Fruit fly (Drosophila melanogaster) whole organism, pupa: ENCODE measurements around the gene ATP6AP2.

ENCODE experiments used
- CG10348 ChIP-seq: fragments of 200-800 bp; sonication (Bioruptor generic); IDR thresholded peaks from 2 replicates; pipeline ENCODE4 v1.3.6; 2022; ENCODE audit warnings: missing biosample characterization, missing genetic modification characterization
- CG12605 ChIP-seq: fragments of 200-800 bp; sonication (Bioruptor generic); IDR thresholded peaks from 2 replicates; pipeline ENCODE4 v1.3.6; 2022; ENCODE audit warnings: missing biosample characterization, missing genetic modification characterization
- CG13204 ChIP-seq: fragments of 200-800 bp; sonication (Bioruptor generic); optimal IDR thresholded peaks from 2 replicates; lab custom pipeline; 2018; ENCODE audit warnings: missing biosample characterization, mild to moderate bottlenecking, missing genetic modification characterization, moderate library complexity
- CG14655 ChIP-seq: fragments of 200-800 bp; sonication (Bioruptor generic); optimal IDR thresholded peaks from 3 replicates; lab custom pipeline; 2017; ENCODE audit warnings: mild to moderate bottlenecking, missing biosample characterization, missing genetic modification reagents, missing genetic modification characterization
- CG15710 ChIP-seq: fragments of 200-800 bp; sonication (Bioruptor generic); optimal IDR thresholded peaks from 2 replicates; lab custom pipeline; 2018; ENCODE audit warnings: missing biosample characterization, mild to moderate bottlenecking, missing genetic modification characterization, moderate library complexity
- CG17806 ChIP-seq: fragments of 200-800 bp; sonication (Bioruptor generic); optimal IDR thresholded peaks from 2 replicates; lab custom pipeline; 2018; ENCODE audit warnings: missing biosample characterization, mild to moderate bottlenecking, missing genetic modification characterization, moderate library complexity
- CG32121 ChIP-seq: fragments of 200-800 bp; sonication (Bioruptor generic); IDR thresholded peaks from 2 replicates; pipeline ENCODE4 v1.3.6; 2022; ENCODE audit warnings: missing biosample characterization, missing genetic modification characterization
- CG34367 ChIP-seq: fragments of 200-800 bp; sonication (Bioruptor generic); optimal IDR thresholded peaks from 2 replicates; lab custom pipeline; 2018; ENCODE audit warnings: missing biosample characterization, mild to moderate bottlenecking, missing genetic modification characterization
- CG4496 ChIP-seq: fragments of 200-800 bp; sonication (Bioruptor generic); IDR thresholded peaks from 3 replicates; pipeline ENCODE4 v1.3.6; 2022; ENCODE audit warnings: missing biosample characterization, missing genetic modification characterization
- CG8159 ChIP-seq: fragments of 200-800 bp; sonication (Bioruptor generic); optimal IDR thresholded peaks from 3 replicates; lab custom pipeline; 2018; ENCODE audit warnings: missing biosample characterization, mild to moderate bottlenecking, missing genetic modification characterization, moderate library complexity
- CG8301 ChIP-seq: fragments of 200-800 bp; sonication (Bioruptor generic); optimal IDR thresholded peaks from 2 replicates; lab custom pipeline; 2018; ENCODE audit warnings: missing biosample characterization, mild to moderate bottlenecking, missing genetic modification characterization
- CG9948 ChIP-seq: fragments of 200-800 bp; sonication (Bioruptor generic); optimal IDR thresholded peaks from 2 replicates; lab custom pipeline; 2018; ENCODE audit warnings: missing biosample characterization, mild to moderate bottlenecking, missing genetic modification characterization, moderate library complexity
- D1 ChIP-seq: fragments of 200-800 bp; sonication (Bioruptor generic); optimal IDR thresholded peaks from 2 replicates; lab custom pipeline; 2018; ENCODE audit warnings: missing biosample characterization, mild to moderate bottlenecking, missing genetic modification characterization, moderate library complexity
- EcR ChIP-seq: fragments of 200-800 bp; sonication (Bioruptor generic); optimal IDR thresholded peaks from 3 replicates; lab custom pipeline; 2019; ENCODE audit warnings: missing biosample characterization, missing genetic modification characterization, mild to moderate bottlenecking, moderate library complexity, missing genetic modification reagents
- Ets98B ChIP-seq: fragments of 200-800 bp; sonication (Bioruptor generic); IDR thresholded peaks from 2 replicates; pipeline ENCODE4 v1.3.6; 2022; ENCODE audit warnings: missing biosample characterization, missing genetic modification characterization
- Pif1A ChIP-seq: fragments of 200-800 bp; sonication (Bioruptor generic); optimal IDR thresholded peaks from 3 replicates; lab custom pipeline; 2016; ENCODE audit warnings: missing biosample characterization, missing genetic modification characterization
- Pif1B ChIP-seq: fragments of 200-800 bp; sonication (Bioruptor generic); optimal IDR thresholded peaks from 3 replicates; lab custom pipeline; 2016; ENCODE audit warnings: missing biosample characterization, missing genetic modification characterization
- Snoo ChIP-seq: fragments of 200-800 bp; sonication (Bioruptor generic); optimal IDR thresholded peaks from 3 replicates; lab custom pipeline; 2017; ENCODE audit warnings: missing biosample characterization, mild to moderate bottlenecking, missing genetic modification characterization, inconsistent platforms
- fd96Ca ChIP-seq: fragments of 200-800 bp; sonication (Bioruptor generic); IDR thresholded peaks from 3 replicates; pipeline ENCODE4 v1.3.6; 2022; ENCODE audit warnings: missing biosample characterization, missing genetic modification characterization
- gl ChIP-seq: fragments of 200-800 bp; sonication (Bioruptor generic); optimal IDR thresholded peaks from 2 replicates; lab custom pipeline; 2018; ENCODE audit warnings: missing biosample characterization, mild to moderate bottlenecking, missing genetic modification characterization
- rn ChIP-seq: fragments of 200-800 bp; sonication (Bioruptor generic); IDR thresholded peaks from 2 replicates; pipeline ENCODE4 v1.3.6; 2022; ENCODE audit warnings: missing biosample characterization, missing genetic modification characterization

The ATP6AP2 gene

dm6 chr3R:9222355-9222754 lies 38.1 kb upstream of the ATP6AP2 start:
- no peak for TF ChIP-seq Pif1B
- peak; percentile 51; the same call in 1 of the 2 replicates for TF ChIP-seq CG32121
- peak; percentile 55 for TF ChIP-seq CG14655 (GFP tag; lab: Kevin White, UChicago)
- no peak for TF ChIP-seq CG10348 (GFP tag; lab: Robert Waterston, UW)
- TF ChIP-seq CG8301 (tag; lab: Kevin White, UChicago): peak; percentile 42
- TF ChIP-seq gl: peak; percentile 32
- no peak for TF ChIP-seq D1 (tag; lab: Kevin White, UChicago)
- peak; percentile 6 for TF ChIP-seq Snoo (tag; lab: Kevin White, UChicago)
- TF ChIP-seq CG4496 (GFP tag; lab: Robert Waterston, UW): peak; percentile 57; the same call in 2 of the 3 replicates
- TF ChIP-seq Ets98B (GFP tag; lab: Robert Waterston, UW): peak; percentile 50
- TF ChIP-seq, all 21 proteins: peak for 7

dm6 chr3R:9224807-9225206 lies 35.6 kb upstream of the ATP6AP2 start:
- no peak for TF ChIP-seq Snoo (tag; lab: Kevin White, UChicago)
- peak; percentile 49 for TF ChIP-seq CG9948 (tag; lab: Kevin White, UChicago)
- TF ChIP-seq CG12605 (GFP tag; lab: Robert Waterston, UW): peak; percentile 49; the same call in 1 of the 2 replicates
- peak; percentile 73 for TF ChIP-seq CG4496 (GFP tag; lab: Robert Waterston, UW)
- no peak for TF ChIP-seq gl
- no peak for TF ChIP-seq CG13204
- no peak for TF ChIP-seq CG8301 (tag; lab: Kevin White, UChicago)
- TF ChIP-seq CG17806 (tag; lab: Kevin White, UChicago): peak; percentile 38
- no peak for TF ChIP-seq CG10348 (GFP tag; lab: Robert Waterston, UW)
- TF ChIP-seq CG8159: peak; percentile 28
- TF ChIP-seq Pif1B: peak; percentile 46
- peak; percentile 22; the same call in 1 of the 2 replicates for TF ChIP-seq rn (GFP tag; lab: Robert Waterston, UW)
- TF ChIP-seq CG15710: peak; percentile 20
- peak; percentile 5 for TF ChIP-seq CG34367 (tag; lab: Kevin White, UChicago)
- no peak for TF ChIP-seq fd96Ca (GFP tag; lab: Robert Waterston, UW)
- peak; percentile 69 for TF ChIP-seq CG32121
- peak; percentile 67 for TF ChIP-seq CG14655 (GFP tag; lab: Kevin White, UChicago)
- no peak for TF ChIP-seq EcR
- TF ChIP-seq Ets98B (GFP tag; lab: Robert Waterston, UW): peak; percentile 70
- TF ChIP-seq D1 (tag; lab: Kevin White, UChicago): no peak
- peak; percentile 63 for TF ChIP-seq Pif1A (GFP tag; lab: Kevin White, UChicago)

dm6 chr3R:9226146-9226545 lies 34.3 kb upstream of the ATP6AP2 start:
- TF ChIP-seq Snoo (tag; lab: Kevin White, UChicago): no peak
- TF ChIP-seq gl: peak; percentile 43
- TF ChIP-seq EcR: peak; percentile 75
- TF ChIP-seq CG14655 (GFP tag; lab: Kevin White, UChicago): no peak
- TF ChIP-seq CG13204: peak; percentile 64
- peak; percentile 15 for TF ChIP-seq CG15710
- TF ChIP-seq CG4496 (GFP tag; lab: Robert Waterston, UW): peak; percentile 71
- peak; percentile 2 for TF ChIP-seq CG34367 (tag; lab: Kevin White, UChicago)

- TF ChIP-seq CG10348 (GFP tag; lab: Robert Waterston, UW) (0 out of 2 replicates have a peak, but pooled peaks have one; percentile 6), EcR (peak; percentile 81), Ets98B (GFP tag; lab: Robert Waterston, UW) (no peak; the same call in 1 of the 2 replicates)
These were observed 33.6 kb upstream of the ATP6AP2 start for dm6 chr3R:9226701-9227313.

- TF ChIP-seq CG8301 (tag; lab: Kevin White, UChicago): peak; percentile 83
- TF ChIP-seq D1 (tag; lab: Kevin White, UChicago): peak; percentile 53
- no peak for TF ChIP-seq CG13204
- peak; percentile 76 for TF ChIP-seq CG34367 (tag; lab: Kevin White, UChicago)
- no peak for TF ChIP-seq EcR
- peak; percentile 84 for TF ChIP-seq rn (GFP tag; lab: Robert Waterston, UW)
- TF ChIP-seq Snoo (tag; lab: Kevin White, UChicago): peak; percentile 80
- peak; percentile 84 for TF ChIP-seq CG9948 (tag; lab: Kevin White, UChicago)
- peak; percentile 91 for TF ChIP-seq CG12605 (GFP tag; lab: Robert Waterston, UW)
- TF ChIP-seq CG8159: peak; percentile 87
- peak; percentile 94 for TF ChIP-seq Ets98B (GFP tag; lab: Robert Waterston, UW)
- TF ChIP-seq CG32121: peak; percentile 95
- peak; percentile 88 for TF ChIP-seq fd96Ca (GFP tag; lab: Robert Waterston, UW)
- TF ChIP-seq CG15710: peak; percentile 82
- peak; percentile 91 for TF ChIP-seq CG14655 (GFP tag; lab: Kevin White, UChicago)
- TF ChIP-seq gl: peak; percentile 51
- peak; percentile 88 for TF ChIP-seq CG10348 (GFP tag; lab: Robert Waterston, UW)
- TF ChIP-seq CG17806 (tag; lab: Kevin White, UChicago): peak; percentile 88
- peak; percentile 94 for TF ChIP-seq CG4496 (GFP tag; lab: Robert Waterston, UW)
- TF ChIP-seq Pif1A (GFP tag; lab: Kevin White, UChicago): peak; percentile 82
- TF ChIP-seq Pif1B: peak; percentile 81
These were observed 33.1 kb upstream of the ATP6AP2 start for dm6 chr3R:9227330-9227729.

- TF ChIP-seq CG32121 (0 out of 2 replicates have a peak, but pooled peaks have one; percentile 34), Pif1B (no peak), CG8159 (no peak), CG12605 (GFP tag; lab: Robert Waterston, UW) (no peak), CG8301 (tag; lab: Kevin White, UChicago) (peak; percentile 69), D1 (tag; lab: Kevin White, UChicago) (no peak), EcR (no peak), rn (GFP tag; lab: Robert Waterston, UW) (no peak), Snoo (tag; lab: Kevin White, UChicago) (no peak), CG9948 (tag; lab: Kevin White, UChicago) (no peak), gl (no peak), Ets98B (GFP tag; lab: Robert Waterston, UW) (peak; percentile 34; the same call in 1 of the 2 replicates), CG17806 (tag; lab: Kevin White, UChicago) (no peak), CG14655 (GFP tag; lab: Kevin White, UChicago) (peak; percentile 51), CG4496 (GFP tag; lab: Robert Waterston, UW) (peak; percentile 77), fd96Ca (GFP tag; lab: Robert Waterston, UW) (peak; percentile 39; the same call in 1 of the 3 replicates)
These were observed 32.5 kb upstream of the ATP6AP2 start for dm6 chr3R:9227944-9228343.
